Worm (Caenorhabditis elegans) whole organism, L4 larva: Measurements from ENCODE around the gene srd-66.

Source experiments
- lin-29 ChIP-seq: fragments of 200-800 bp; sonication (Bioruptor generic); IDR thresholded peaks from 2 replicates; pipeline ENCODE4 v1.3.6; 2022; ENCODE audit warnings: missing genetic modification reagents, missing genetic modification characterization, missing compliant biosample characterization
- mep-1 ChIP-seq: fragments of 150-350 bp; sonication (generic microtip); optimal IDR thresholded peaks from 3 replicates; lab custom pipeline; 2014; ENCODE audit warnings: missing biosample characterization, missing genetic modification characterization
- nhr-25 ChIP-seq: sonication (generic microtip); optimal IDR thresholded peaks from 2 replicates; lab custom pipeline; 2017; ENCODE audit warnings: missing genetic modification characterization, mild to moderate bottlenecking, missing compliant biosample characterization, antibody characterized with exemption, moderate library complexity, borderline replicate concordance; ENCODE audit not compliant: insufficient read depth
- nhr-77 ChIP-seq: fragments of 150-350 bp; optimal IDR thresholded peaks from 2 replicates; lab custom pipeline; 2014; ENCODE audit warnings: missing biosample characterization, missing genetic modification characterization
- zip-2 ChIP-seq: fragments of 150-350 bp; optimal IDR thresholded peaks from 2 replicates; lab custom pipeline; 2014; ENCODE audit warnings: missing biosample characterization, missing genetic modification characterization

DNA sequence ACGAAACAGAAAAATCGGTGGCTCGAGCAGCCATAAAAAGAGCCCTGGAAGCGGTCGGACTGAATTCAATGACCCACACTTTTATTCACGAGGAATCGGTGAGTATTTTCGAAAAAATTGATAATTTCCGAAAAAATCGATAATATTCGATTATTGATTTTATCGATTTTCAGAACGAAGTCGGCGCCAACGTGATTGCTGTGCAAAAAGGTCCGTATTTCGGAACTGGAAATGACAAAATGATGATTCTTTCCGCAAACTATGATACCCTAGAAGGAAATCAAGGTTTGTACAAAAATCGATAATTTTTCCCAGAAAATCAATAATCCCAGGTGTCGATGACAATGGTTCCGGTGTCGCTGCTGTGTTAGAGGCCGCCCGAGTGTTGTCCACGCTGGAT lies 24.5 kb upstream of the srd-66 start:
- TF ChIP-seq nhr-77 (tag; lab: Kevin White, UChicago) = no peak
- TF ChIP-seq zip-2 (tag; lab: Kevin White, UChicago) = no peak
- TF ChIP-seq lin-29 = no peak
- no peak for TF ChIP-seq nhr-25 (tag; lab: Kevin White, UChicago)
- no peak for TF ChIP-seq mep-1 (tag; lab: Kevin White, UChicago)
